Worm (Caenorhabditis elegans) whole organism, L4 larva: ENCODE results near the gene gtl-1.

Experiments used
- ama-1 ChIP-seq: fragments of 150-350 bp; optimal IDR thresholded peaks from 2 replicates; lab custom pipeline; 2014; ENCODE audit warnings: inconsistent platforms, mixed read lengths
- daf-16 ChIP-seq, 3 experiments: sonication (generic microtip); optimal IDR thresholded peaks; 2 replicates each; lab custom pipeline; 2016 to 2017; ENCODE audit warnings: missing genetic modification characterization in 3 of 3, missing genetic modification reagents in 3 of 3, mild to moderate bottlenecking in 2 of 3, missing compliant biosample characterization in 2 of 3, missing biosample characterization in 1 of 3, moderate library complexity in 1 of 3
- egl-27 ChIP-seq: sonication (generic microtip); optimal IDR thresholded peaks from 3 replicates; lab custom pipeline; 2017; ENCODE audit warnings: missing biosample characterization, missing genetic modification reagents, missing genetic modification characterization
- jun-1 ChIP-seq: fragments of 150-350 bp; optimal IDR thresholded peaks from 2 replicates; lab custom pipeline; 2014; ENCODE audit warnings: missing biosample characterization, missing genetic modification reagents, missing genetic modification characterization
- mdl-1 ChIP-seq, 2 experiments: fragments of 150-350 bp in 1 of 2; sonication (generic microtip) in 1 of 2; optimal IDR thresholded peaks; 2 replicates each; lab custom pipeline; 2014 to 2017; ENCODE audit warnings: missing biosample characterization in 2 of 2, missing genetic modification characterization in 2 of 2
- nhr-102 ChIP-seq: sonication (generic microtip); optimal IDR thresholded peaks from 2 replicates; lab custom pipeline; 2016; ENCODE audit warnings: mild to moderate bottlenecking, missing genetic modification characterization, moderate library complexity, missing compliant biosample characterization
- nhr-11 ChIP-seq: fragments of 150-350 bp; optimal IDR thresholded peaks from 2 replicates; lab custom pipeline; 2014; ENCODE audit warnings: missing biosample characterization, missing genetic modification characterization
- nhr-28 ChIP-seq: fragments of 150-350 bp; optimal IDR thresholded peaks from 2 replicates; lab custom pipeline; 2014; ENCODE audit warnings: missing biosample characterization, missing genetic modification characterization
- nhr-6 ChIP-seq: fragments of 150-350 bp; optimal IDR thresholded peaks from 2 replicates; lab custom pipeline; 2014; ENCODE audit warnings: missing biosample characterization, missing genetic modification characterization
- nhr-76 ChIP-seq: fragments of 150-350 bp; optimal IDR thresholded peaks from 2 replicates; lab custom pipeline; 2014; ENCODE audit warnings: missing biosample characterization, missing genetic modification characterization
- nhr-77 ChIP-seq: fragments of 150-350 bp; optimal IDR thresholded peaks from 2 replicates; lab custom pipeline; 2014; ENCODE audit warnings: missing biosample characterization, missing genetic modification characterization
- pha-4 ChIP-seq, 2 experiments: fragments of 150-350 bp in 1 of 2; fragments of 200-800 bp in 1 of 2; sonication (Bioruptor generic) in 1 of 2; IDR thresholded peaks in 1 of 2; optimal IDR thresholded peaks in 1 of 2; 2 replicates each; pipeline versions ENCODE4 v1.3.6 to Lab custom; 2014 to 2022; ENCODE audit warnings: missing genetic modification characterization in 2 of 2, missing genetic modification reagents in 2 of 2, missing biosample characterization in 1 of 2, missing compliant biosample characterization in 1 of 2
- zfp-2 ChIP-seq: sonication (generic microtip); optimal IDR thresholded peaks from 2 replicates; lab custom pipeline; 2016; ENCODE audit warnings: mild to moderate bottlenecking, missing genetic modification characterization, missing compliant biosample characterization

- TF ChIP-seq nhr-76 (tag; lab: Kevin White, UChicago): no peak
- TF ChIP-seq nhr-11 (tag; lab: Kevin White, UChicago): no peak
- no peak for TF ChIP-seq pha-4 (GFP tag; IDR thresholded peaks at IDR 0.05; lab: Robert Waterston, UW)
- no peak for TF ChIP-seq pha-4 (tag; optimal IDR thresholded peaks at IDR 0.05; lab: Kevin White, UChicago)
- no peak for TF ChIP-seq nhr-6 (tag; lab: Kevin White, UChicago)
- TF ChIP-seq egl-27 (tag; lab: Kevin White, UChicago): no peak
- no peak for TF ChIP-seq mdl-1 (tag; optimal IDR thresholded peaks at IDR 0.05; lab: Kevin White, UChicago)
- TF ChIP-seq nhr-77 (tag; lab: Kevin White, UChicago): no peak
- no peak for TF ChIP-seq zfp-2 (tag; lab: Kevin White, UChicago)
- no peak for TF ChIP-seq jun-1
- TF ChIP-seq daf-16 (GFP tag; optimal IDR thresholded peaks at IDR 0.05; lab: Kevin White, UChicago): no peak
- TF ChIP-seq daf-16 (tag; optimal IDR thresholded peaks at IDR 0.05; lab: Kevin White, UChicago): no peak
- TF ChIP-seq ama-1 (lab: Kevin White, UChicago): no peak
- TF ChIP-seq nhr-28 (tag; lab: Kevin White, UChicago): no peak
- no peak for TF ChIP-seq nhr-102 (tag; lab: Kevin White, UChicago)
These were observed 23.6 kb downstream of the gtl-1 start for ce11 chrIV:11235755-11236154.
